Worm (Caenorhabditis elegans): Measurements from ENCODE around the gene K08E4.8.

The K08E4.8 gene

DNA sequence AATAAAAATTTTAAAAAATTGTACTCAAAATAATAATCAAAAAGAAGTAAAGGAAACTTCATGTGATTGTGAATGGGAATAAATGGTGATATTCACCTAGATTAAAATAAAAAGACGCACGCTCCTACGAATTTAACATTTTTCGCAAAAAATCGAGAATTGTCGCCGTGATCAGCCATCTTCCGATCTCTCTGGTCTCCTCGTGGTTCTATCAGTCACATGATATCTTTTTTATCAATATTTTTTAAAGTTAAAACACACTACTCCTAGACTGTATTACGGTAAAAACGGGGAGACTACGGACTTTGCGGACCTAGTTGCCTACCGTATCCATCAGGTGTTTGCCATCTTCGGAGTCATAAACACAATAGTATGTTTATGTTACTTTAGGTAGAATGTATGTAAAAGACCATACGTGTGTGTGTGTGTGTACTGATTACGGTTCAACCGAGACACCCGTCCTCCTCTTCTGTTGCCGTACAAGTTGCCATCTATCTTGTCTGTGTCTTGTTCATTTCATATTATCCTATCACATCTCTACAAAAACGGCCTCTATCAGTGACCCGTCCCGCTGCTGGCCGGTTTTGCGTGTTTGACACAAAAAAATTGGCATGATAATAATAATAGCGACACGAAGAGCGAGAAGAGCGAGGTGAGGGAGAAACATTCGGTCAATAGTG is 14.5 kb downstream of the K08E4.8 start, which contains the start of gene T12G3.2:
Gene T12G3.2, minus strand, starts transcription at position 444 of the 680 bp plus-strand sequence.
- 0 out of 2 replicates have a peak, but pooled peaks have one; percentile 21 for TF ChIP-seq T26A8.4 (GFP tag; IDR thresholded peaks at IDR 0.05)
- TF ChIP-seq dmd-6 (GFP tag; IDR thresholded peaks at IDR 0.05), result peak; percentile 63; the same call in 1 of the 2 replicates
- TF ChIP-seq F44E2.7 (GFP tag; IDR thresholded peaks at IDR 0.05), result no peak
- TF ChIP-seq ztf-7 (tag; optimal IDR thresholded peaks at IDR 0.05), result no peak
- TF ChIP-seq F37D6.2 (tag; optimal IDR thresholded peaks at IDR 0.05), result no peak
- no peak for TF ChIP-seq madf-9 (GFP tag; conservative IDR thresholded peaks at IDR 0.05)
- no peak for TF ChIP-seq nhr-76 (tag; optimal IDR thresholded peaks at IDR 0.05)
- peak; percentile 27; the same call in 1 of the 2 replicates for TF ChIP-seq nhr-41 (GFP tag; IDR thresholded peaks at IDR 0.05)
- TF ChIP-seq nhr-6 (tag; optimal IDR thresholded peaks at IDR 0.05), result peak; percentile 21
- TF ChIP-seq lin-38 (GFP tag; IDR thresholded peaks at IDR 0.05), result no peak
- TF ChIP-seq lsy-2 (tag; optimal IDR thresholded peaks at IDR 0.05), result peak in 1 of 2 experiments; percentile 35
- no peak for TF ChIP-seq F10B5.3 (tag; optimal IDR thresholded peaks at IDR 0.05)
- no peak for TF ChIP-seq daf-16 (GFP tag; optimal IDR thresholded peaks at IDR 0.05)
- TF ChIP-seq daf-16 (tag; optimal IDR thresholded peaks at IDR 0.05), result peak; percentile 92
- TF ChIP-seq hlh-11 (tag; optimal IDR thresholded peaks at IDR 0.05), result peak; percentile 91
- no peak for TF ChIP-seq daf-19 (GFP tag; conservative IDR thresholded peaks at IDR 0.05)
- TF ChIP-seq spr-1 (tag; optimal IDR thresholded peaks at IDR 0.05), result no peak
- no peak for TF ChIP-seq skn-1 (tag; optimal IDR thresholded peaks at IDR 0.05)
- peak; percentile 4 for TF ChIP-seq dve-1 (tag; optimal IDR thresholded peaks at IDR 0.05; ENCODE audit: insufficient read depth)
- no peak for TF ChIP-seq F26F4.8 (GFP tag; conservative IDR thresholded peaks at IDR 0.05)
- no peak for TF ChIP-seq ceh-62 (tag; optimal IDR thresholded peaks at IDR 0.05)
- TF ChIP-seq hif-1 (tag; optimal IDR thresholded peaks at IDR 0.05), result peak in 1 of 2 experiments; percentile 3
- TF ChIP-seq Y75B8A.6 (GFP tag; IDR thresholded peaks at IDR 0.05), result no peak
- no peak for TF ChIP-seq madf-5 (GFP tag; IDR thresholded peaks at IDR 0.05)
- no peak for TF ChIP-seq jun-1 (tag; optimal IDR thresholded peaks at IDR 0.05)
- TF ChIP-seq aha-1 (tag), result peak; percentile 76
- peak; percentile 89 for TF ChIP-seq nhr-28 (tag; optimal IDR thresholded peaks at IDR 0.05)
- TF ChIP-seq nhr-48 (tag; optimal IDR thresholded peaks at IDR 0.05), result peak; percentile 42
- TF ChIP-seq ceh-20 (GFP tag; IDR thresholded peaks at IDR 0.05), result no peak
- TF ChIP-seq zip-2 (tag; optimal IDR thresholded peaks at IDR 0.05), result no peak
- no peak for TF ChIP-seq lin-1 (GFP tag; IDR thresholded peaks at IDR 0.05)
- no peak for TF ChIP-seq gei-8 (GFP tag; optimal IDR thresholded peaks at IDR 0.05)
- TF ChIP-seq hlh-30 (tag; optimal IDR thresholded peaks at IDR 0.05; ENCODE audit: insufficient read depth), result peak; percentile 63
- TF ChIP-seq rbr-2 (tag; optimal IDR thresholded peaks at IDR 0.05), result no peak
- TF ChIP-seq cey-2 (tag; optimal IDR thresholded peaks at IDR 0.05; ENCODE audit: borderline replicate concordance, insufficient read depth), result no peak
- no peak for TF ChIP-seq mdl-1 (tag; optimal IDR thresholded peaks at IDR 0.05)
- peak; percentile 91 for TF ChIP-seq pqm-1 (tag; optimal IDR thresholded peaks at IDR 0.05)
- TF ChIP-seq R02D3.7 (tag; optimal IDR thresholded peaks at IDR 0.05), result no peak
- peak; percentile 71 for TF ChIP-seq mxl-3 (GFP tag; optimal IDR thresholded peaks at IDR 0.05)
- no peak for TF ChIP-seq zfp-2 (tag; optimal IDR thresholded peaks at IDR 0.05)
- peak; percentile 64 for TF ChIP-seq nhr-77 (tag; optimal IDR thresholded peaks at IDR 0.05)
- TF ChIP-seq saeg-2 (GFP tag; IDR thresholded peaks at IDR 0.05), result 0 out of 2 replicates have a peak, but pooled peaks have one; percentile 42
- TF ChIP-seq egl-27 (tag; optimal IDR thresholded peaks at IDR 0.05), result no peak
- no peak for TF ChIP-seq fos-1 (tag; optimal IDR thresholded peaks at IDR 0.05)
- TF ChIP-seq zfp-3 (GFP tag; conservative IDR thresholded peaks at IDR 0.05), result no peak
- TF ChIP-seq D1046.2 (GFP tag; IDR thresholded peaks at IDR 0.05), result no peak
- TF ChIP-seq T20F7.1 (GFP tag; optimal IDR thresholded peaks at IDR 0.05), result no peak
- TF ChIP-seq mes-2 (tag; optimal IDR thresholded peaks at IDR 0.05; ENCODE audit: poor library complexity, severe bottlenecking), result peak; percentile 48
- no peak for TF ChIP-seq ceh-28 (tag; optimal IDR thresholded peaks at IDR 0.05)
- no peak for TF ChIP-seq nhr-102 (tag; optimal IDR thresholded peaks at IDR 0.05)
- no peak for TF ChIP-seq dmd-9 (GFP tag; IDR thresholded peaks at IDR 0.05)
